Worm (Caenorhabditis elegans) whole organism, dauer: Measurements from ENCODE around the gene tth-1.

ENCODE experiments used
- unc-62 ChIP-seq: sonication (generic microtip); optimal IDR thresholded peaks from 2 replicates; lab custom pipeline; 2017; ENCODE audit warnings: missing biosample characterization, missing genetic modification reagents, missing genetic modification characterization

tth-1 gene

ce11 chrX:8386068-8386851 is 37.3 kb downstream of the tth-1 start:
- no peak for TF ChIP-seq unc-62

ce11 chrX:8384642-8385181 is 38.8 kb downstream of the tth-1 start, which contains the start of gene F41D9.2:
F41D9.2 (minus strand) TSS chrX:8384945.
- no peak for TF ChIP-seq unc-62

DNA sequence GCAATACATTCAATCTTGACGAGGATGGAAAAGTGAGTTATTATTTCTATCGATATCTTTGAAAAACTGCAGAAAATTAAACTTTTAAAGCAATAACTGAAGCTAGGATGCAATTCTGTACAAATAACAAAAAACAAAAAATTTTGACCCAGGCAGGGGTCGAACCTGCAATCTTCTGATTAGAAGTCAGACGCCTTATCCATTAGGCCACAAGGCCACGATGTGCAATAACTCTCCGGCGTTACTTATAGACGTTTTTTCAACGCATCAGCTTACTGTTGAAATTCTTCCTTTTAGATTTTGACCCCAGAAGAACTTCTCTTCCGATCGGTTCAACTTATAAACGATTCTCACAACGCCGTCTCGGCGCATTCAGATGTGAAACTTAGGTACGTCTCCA is 41.9 kb downstream of the tth-1 start:
- TF ChIP-seq unc-62 = no peak

ce11 chrX:8378312-8378711 is 45.2 kb downstream of the tth-1 start, which contains the start of gene tbc-18:
tbc-18 (plus strand) TSS chrX:8378557.
- TF ChIP-seq unc-62 = no peak
